Worm (Caenorhabditis elegans): ENCODE data around the gene Y41E3.18.

Y41E3.18 gene

DNA sequence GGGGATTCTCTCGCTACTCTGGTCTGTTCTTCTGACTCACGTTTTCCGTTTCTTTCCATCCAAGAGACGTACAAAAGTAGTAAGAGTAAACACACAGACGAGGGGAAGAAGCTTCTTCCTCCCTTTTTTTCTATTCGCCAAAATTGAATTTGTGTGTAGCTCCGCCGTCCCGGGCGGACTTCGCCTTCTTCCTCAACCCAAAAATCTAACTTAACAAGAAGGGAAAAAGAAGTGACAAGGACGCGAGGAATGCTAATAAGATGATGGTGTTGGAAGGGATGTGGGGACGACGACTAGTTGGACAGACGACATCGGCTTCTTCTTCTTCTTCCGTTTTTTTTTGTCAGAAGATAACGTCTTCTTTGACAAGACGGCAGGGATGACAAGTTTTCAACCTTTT is 48.6 kb downstream of the Y41E3.18 start:
- peak; percentile 23 for TF ChIP-seq K12H6.12 (tag; optimal IDR thresholded peaks at IDR 0.05)
- no peak for TF ChIP-seq D2030.7 (GFP tag; IDR thresholded peaks at IDR 0.05)
- no peak for TF ChIP-seq snpc-4 (GFP tag; optimal IDR thresholded peaks at IDR 0.05)
- TF ChIP-seq snpc-4 (tag; optimal IDR thresholded peaks at IDR 0.05): no peak
- TF ChIP-seq zfh-2 (GFP tag; conservative IDR thresholded peaks at IDR 0.05): peak; percentile 41; the same call in 1 of the 2 replicates

DNA sequence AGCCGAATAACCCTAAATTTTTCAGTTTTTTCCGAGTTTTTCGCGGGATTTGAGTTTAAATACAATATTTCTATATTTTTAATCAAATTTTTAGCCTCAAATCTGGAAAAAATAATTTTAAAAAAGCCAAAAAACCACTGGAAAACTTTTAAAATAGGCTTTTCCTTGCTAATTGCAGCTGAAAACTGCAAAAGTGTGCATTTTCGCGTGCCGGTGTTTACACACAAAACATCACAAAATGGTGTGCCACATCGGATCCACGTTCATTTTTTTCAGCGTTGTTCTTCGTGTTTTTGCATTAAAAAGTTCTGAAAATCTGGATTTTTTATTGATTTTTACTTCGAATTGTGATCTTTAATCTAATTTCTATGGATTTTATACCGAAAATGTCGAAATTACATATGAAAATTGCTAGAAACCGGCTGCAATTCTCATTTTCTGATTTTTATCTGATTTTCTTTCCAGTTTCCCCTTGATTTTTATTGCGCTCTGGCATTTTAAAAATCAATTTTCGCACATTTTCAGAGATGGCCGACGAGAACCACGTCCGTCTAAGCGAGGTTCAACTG is 52.0 kb downstream of the Y41E3.18 start, which contains the start of gene Y41E3.7:
Gene Y41E3.7, plus strand, starts transcription at position 519 of the 569 bp plus-strand sequence.
- TF ChIP-seq akir-1 (GFP tag; optimal IDR thresholded peaks at IDR 0.05): no peak
- peak; percentile 9 for TF ChIP-seq snpc-3.4 (tag; optimal IDR thresholded peaks at IDR 0.05)
- no peak for TF ChIP-seq snpc-4 (GFP tag; optimal IDR thresholded peaks at IDR 0.05)
- TF ChIP-seq snpc-4 (tag; optimal IDR thresholded peaks at IDR 0.05): peak in 2 of 4 experiments; percentile 42 to 81
- TF ChIP-seq ztf-28 (GFP tag; IDR thresholded peaks at IDR 0.05): no peak
- TF ChIP-seq lin-35 (GFP tag; optimal IDR thresholded peaks at IDR 0.05): peak in 1 of 3 experiments; percentile 13
- TF ChIP-seq tbp1 (GFP tag; optimal IDR thresholded peaks at IDR 0.05): peak; percentile 12
- no peak for TF ChIP-seq sptf-2 (GFP tag; optimal IDR thresholded peaks at IDR 0.05)

DNA sequence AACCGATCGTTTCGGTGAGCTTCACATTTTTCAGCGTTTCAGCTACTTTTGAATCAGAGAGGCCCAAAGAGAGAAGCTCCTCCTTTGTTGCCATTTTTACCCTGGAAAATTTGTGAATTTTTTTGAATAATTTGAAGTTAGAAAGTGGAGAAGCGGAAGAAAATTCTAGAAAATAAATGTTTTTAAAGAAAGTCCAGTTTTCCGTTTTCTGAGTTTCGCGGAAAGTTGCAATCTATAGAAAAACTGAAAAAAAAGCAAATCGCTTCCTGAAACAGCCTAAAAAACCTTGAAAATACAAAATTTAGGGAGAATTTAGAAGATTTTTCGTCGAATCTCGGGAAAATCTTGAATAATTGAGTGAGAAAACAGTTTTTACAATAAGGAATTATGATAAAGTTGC is 52.5 kb downstream of the Y41E3.18 start, which contains the start of gene qars-1:
Gene qars-1, minus strand, starts transcription at position 101 of the 400 bp plus-strand sequence.
- TF ChIP-seq zfh-2 (GFP tag; conservative IDR thresholded peaks at IDR 0.05) (no peak), attf-5 (GFP tag; optimal IDR thresholded peaks at IDR 0.05) (no peak), Y56A3A.18 (GFP tag; IDR thresholded peaks at IDR 0.05) (no peak), fkh-3 (tag; optimal IDR thresholded peaks at IDR 0.05) (no peak), rec-8 (tag; optimal IDR thresholded peaks at IDR 0.05) (no peak), dpl-1 (GFP tag; optimal IDR thresholded peaks at IDR 0.05) (no peak), rpc-1 (optimal IDR thresholded peaks at IDR 0.05) (no peak), rpc-1 (tag; optimal IDR thresholded peaks at IDR 0.05) (no peak), repo-1 (tag; optimal IDR thresholded peaks at IDR 0.05) (no peak), ceh-100 (GFP tag; IDR thresholded peaks at IDR 0.05) (no peak), B0019.2 (GFP tag; conservative IDR thresholded peaks at IDR 0.05) (no peak), ztf-22 (GFP tag; optimal IDR thresholded peaks at IDR 0.05) (no peak), nhr-80 (tag; optimal IDR thresholded peaks at IDR 0.05) (no peak), attf-6 (GFP tag; IDR thresholded peaks at IDR 0.05) (no peak), rcor-1 (GFP tag; IDR thresholded peaks at IDR 0.05) (no peak), C06A6.2 (GFP tag; conservative IDR thresholded peaks at IDR 0.05) (no peak), ekl-4 (GFP tag; IDR thresholded peaks at IDR 0.05) (no peak), F57C9.4 (tag; optimal IDR thresholded peaks at IDR 0.05) (no peak)

DNA sequence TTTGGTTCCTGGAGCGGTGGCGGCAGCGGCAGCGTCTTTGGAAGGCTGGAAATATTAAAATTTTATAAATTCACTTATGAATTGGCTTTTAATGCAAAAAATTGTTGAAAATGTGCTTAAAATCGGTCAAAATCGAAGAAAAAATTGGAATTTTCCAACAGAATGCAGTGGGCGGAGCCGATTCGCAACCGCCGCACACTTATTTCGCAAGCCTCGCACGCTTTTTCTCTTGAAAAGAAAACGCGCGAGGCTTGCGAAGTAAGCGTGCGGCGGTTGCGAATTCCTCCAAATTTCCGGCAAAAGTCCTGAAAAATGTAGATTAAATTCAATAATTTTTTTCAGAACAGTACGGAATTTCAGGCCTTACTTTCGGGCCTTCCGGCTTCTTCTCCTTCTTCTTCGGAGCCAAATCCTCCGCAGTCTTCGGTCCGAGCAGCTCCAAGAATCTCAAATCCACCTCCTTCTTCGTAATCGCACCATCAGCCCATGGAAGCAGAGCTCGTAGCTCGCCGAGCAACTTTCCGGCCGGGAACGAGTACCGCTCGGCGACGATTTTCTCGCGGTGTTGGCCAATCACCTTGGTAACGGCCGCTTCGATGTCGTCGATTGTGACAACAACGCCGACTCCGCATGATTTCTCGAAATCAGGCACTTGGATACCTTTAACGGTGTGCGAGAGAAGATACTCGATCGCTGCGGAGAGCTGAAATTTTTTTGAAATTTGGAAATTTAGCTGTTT is 53.2 kb downstream of the Y41E3.18 start:
- TF ChIP-seq lin-35 (GFP tag; optimal IDR thresholded peaks at IDR 0.05): no peak
- TF ChIP-seq B0336.3 (GFP tag; IDR thresholded peaks at IDR 0.05): no peak
- TF ChIP-seq hmg-1.2 (GFP tag; IDR thresholded peaks at IDR 0.05): no peak
- TF ChIP-seq snpc-1.3 (tag; optimal IDR thresholded peaks at IDR 0.05; ENCODE audit: insufficient read depth): no peak
- no peak for TF ChIP-seq ZK185.1 (tag; optimal IDR thresholded peaks at IDR 0.05; ENCODE audit: poor library complexity, severe bottlenecking)
- no peak for TF ChIP-seq F39B2.1 (GFP tag; IDR thresholded peaks at IDR 0.05)
- TF ChIP-seq aptf-3 (GFP tag; IDR thresholded peaks at IDR 0.05): no peak
- no peak for TF ChIP-seq lin-40 (tag; optimal IDR thresholded peaks at IDR 0.05)
- TF ChIP-seq attf-6 (GFP tag; IDR thresholded peaks at IDR 0.05): peak; percentile 66; the same call in 1 of the 2 replicates
- TF ChIP-seq madf-3 (GFP tag; IDR thresholded peaks at IDR 0.05): no peak
- TF ChIP-seq ztf-6 (GFP tag; IDR thresholded peaks at IDR 0.05): no peak
- TF ChIP-seq ets-4 (GFP tag; optimal IDR thresholded peaks at IDR 0.05): no peak
- TF ChIP-seq tbp1 (GFP tag; optimal IDR thresholded peaks at IDR 0.05): no peak
- TF ChIP-seq F22D6.2 (tag; optimal IDR thresholded peaks at IDR 0.05): no peak
- no peak for TF ChIP-seq die-1 (tag; optimal IDR thresholded peaks at IDR 0.05)
- TF ChIP-seq K12H6.12 (tag; optimal IDR thresholded peaks at IDR 0.05): no peak
- TF ChIP-seq athp-1 (tag; optimal IDR thresholded peaks at IDR 0.05): no peak
- TF ChIP-seq cebp-1 (GFP tag; IDR thresholded peaks at IDR 0.05): no peak
- TF ChIP-seq cebp-1 (tag; optimal IDR thresholded peaks at IDR 0.05): peak; percentile 3

All from whole organism, young adult.